Worm (Caenorhabditis elegans): ENCODE data around the gene C50E3.12.

DNA sequence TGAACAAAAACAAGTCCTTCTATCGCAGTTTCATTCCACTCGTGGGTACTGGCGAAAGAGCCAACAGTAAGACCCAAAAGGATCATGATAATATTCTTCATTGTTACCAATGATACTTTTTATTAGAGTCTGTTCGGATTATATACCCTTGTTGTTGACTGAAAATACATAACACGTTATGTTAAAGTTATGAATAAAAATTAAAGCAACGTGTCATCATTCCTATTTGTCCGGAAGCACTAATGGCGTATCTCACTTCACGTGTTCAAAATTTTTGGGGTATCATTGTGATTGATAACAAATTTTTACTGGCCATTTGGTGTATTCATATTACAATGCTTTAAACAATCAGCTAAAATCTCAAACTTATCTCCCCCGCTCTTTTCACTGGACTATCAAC, 20.4 kb downstream of the C50E3.12 start, which contains the start of gene scl-26:
- TF ChIP-seq daf-12 (tag; optimal IDR thresholded peaks at IDR 0.05) (no peak), nhr-12 (tag; optimal IDR thresholded peaks at IDR 0.05) (no peak), nfya-1 (tag; optimal IDR thresholded peaks at IDR 0.05; ENCODE audit: insufficient read depth) (no peak), ama-1 (optimal IDR thresholded peaks at IDR 0.05) (no peak)

Data from whole organism, L3 larva.